Fruit fly (Drosophila melanogaster) whole organism, wandering third instar larva: ENCODE data around the gene CG11601.

ENCODE experiments used
- Abd-B ChIP-seq: fragments of >200 bp; optimal IDR thresholded peaks from 2 replicates; lab custom pipeline; 2017; ENCODE audit warnings: missing biosample characterization, missing genetic modification characterization
- Dfd ChIP-seq: fragments of >200 bp; optimal IDR thresholded peaks from 2 replicates; lab custom pipeline; 2017; ENCODE audit warnings: missing biosample characterization, missing genetic modification characterization
- Hr78 ChIP-seq: fragments of >200 bp; optimal IDR thresholded peaks from 2 replicates; lab custom pipeline; 2017; ENCODE audit warnings: missing biosample characterization, missing genetic modification characterization
- Hr83 ChIP-seq: fragments of 200-300 bp; sonication (Bioruptor generic); optimal IDR thresholded peaks from 2 replicates; lab custom pipeline; 2016; ENCODE audit warnings: missing biosample characterization, mild to moderate bottlenecking, missing genetic modification characterization, moderate library complexity; ENCODE audit not compliant: poor library complexity, severe bottlenecking
- Myc ChIP-seq: fragments of >200 bp; optimal IDR thresholded peaks from 2 replicates; lab custom pipeline; 2017
- Rel ChIP-seq, 2 experiments: fragments of 200-800 bp; sonication (Bioruptor generic) in 1 of 2; optimal IDR thresholded peaks; 2 replicates in 1 of 2; 3 replicates in 1 of 2; lab custom pipeline; 2016 to 2019; ENCODE audit warnings: mild to moderate bottlenecking in 2 of 2, missing biosample characterization in 2 of 2, missing genetic modification characterization in 2 of 2, moderate library complexity in 1 of 2
- brk ChIP-seq: fragments of 200-800 bp; sonication (Bioruptor generic); optimal IDR thresholded peaks from 2 replicates; lab custom pipeline; 2016; ENCODE audit warnings: missing biosample characterization, mild to moderate bottlenecking, missing genetic modification characterization
- ey ChIP-seq: fragments of 200-800 bp; sonication (Bioruptor generic); optimal IDR thresholded peaks from 2 replicates; lab custom pipeline; 2016; ENCODE audit warnings: missing biosample characterization, missing genetic modification characterization
- h ChIP-seq: fragments of 200-800 bp; sonication (Bioruptor generic); optimal IDR thresholded peaks from 3 replicates; lab custom pipeline; 2016; ENCODE audit warnings: missing biosample characterization, mild to moderate bottlenecking, missing genetic modification characterization
- lola ChIP-seq: fragments of >200 bp; optimal IDR thresholded peaks from 2 replicates; lab custom pipeline; 2017; ENCODE audit warnings: missing biosample characterization, missing genetic modification characterization
- pan ChIP-seq: fragments of >200 bp; optimal IDR thresholded peaks from 2 replicates; lab custom pipeline; 2017
- psq ChIP-seq: fragments of 200-800 bp; sonication (Bioruptor generic); optimal IDR thresholded peaks from 3 replicates; lab custom pipeline; 2017; ENCODE audit warnings: missing biosample characterization, mild to moderate bottlenecking, missing genetic modification characterization, moderate library complexity
- usp ChIP-seq: fragments of >200 bp; optimal IDR thresholded peaks from 2 replicates; lab custom pipeline; 2017; ENCODE audit warnings: missing biosample characterization, missing genetic modification characterization

dm6 chr2L:243819-244218 is 39.2 kb downstream of the CG11601 start:
- TF ChIP-seq psq (no peak), Dfd (GFP tag; lab: Kevin White, UChicago) (no peak), brk (GFP tag; lab: Kevin White, UChicago) (no peak), h (GFP tag; lab: Kevin White, UChicago) (no peak), lola (GFP tag; lab: Kevin White, UChicago) (no peak), pan (lab: Kevin White, UChicago) (no peak), Myc (lab: Kevin White, UChicago) (no peak), Rel (GFP tag; optimal IDR thresholded peaks at IDR 0.05; lab: Kevin White, UChicago) (no peak), Rel (tag; optimal IDR thresholded peaks at IDR 0.05; lab: Kevin White, UChicago) (no peak), Hr83 (GFP tag; lab: Kevin White, UChicago) (no peak), ey (GFP tag; lab: Kevin White, UChicago) (no peak), Abd-B (GFP tag; lab: Kevin White, UChicago) (no peak), usp (GFP tag; lab: Kevin White, UChicago) (no peak), Hr78 (no peak)
